Worm (Caenorhabditis elegans) whole organism, young adult: ENCODE measurements around the gene pigk-1.

Experiments
- B0019.2 ChIP-seq: fragments of 200-800 bp; sonication (Bioruptor generic); conservative IDR thresholded peaks from 2 replicates; pipeline ENCODE4 v1.3.6; 2022; ENCODE audit warnings: missing genetic modification reagents, missing genetic modification characterization, missing compliant biosample characterization
- B0035.1 ChIP-seq: sonication (generic microtip); optimal IDR thresholded peaks from 2 replicates; lab custom pipeline; 2016; ENCODE audit warnings: missing genetic modification characterization, mild to moderate bottlenecking, missing compliant biosample characterization, missing genotype, missing genetic modification reagents
- B0336.3 ChIP-seq: fragments of 200-800 bp; sonication (Bioruptor generic); IDR thresholded peaks from 2 replicates; pipeline ENCODE4 v1.3.6; 2022; ENCODE audit warnings: missing genetic modification characterization, missing compliant biosample characterization
- D2030.7 ChIP-seq: fragments of 200-800 bp; sonication (Bioruptor generic); IDR thresholded peaks from 2 replicates; pipeline ENCODE4 v1.3.6; 2022; ENCODE audit warnings: missing genetic modification reagents, missing genetic modification characterization, missing compliant biosample characterization
- F10E7.11 ChIP-seq: sonication (generic microtip); optimal IDR thresholded peaks from 2 replicates; lab custom pipeline; 2017; ENCODE audit warnings: mild to moderate bottlenecking, missing genetic modification characterization, moderate library complexity, missing compliant biosample characterization
- F23B12.7 ChIP-seq: sonication (generic microtip); optimal IDR thresholded peaks from 2 replicates; lab custom pipeline; 2017; ENCODE audit warnings: missing genetic modification characterization, mild to moderate bottlenecking, missing compliant biosample characterization, antibody characterized with exemption, moderate library complexity; ENCODE audit not compliant: insufficient read depth
- F39B2.1 ChIP-seq: fragments of 200-800 bp; sonication (Bioruptor generic); IDR thresholded peaks from 2 replicates; pipeline ENCODE4 v1.3.6; 2022; ENCODE audit warnings: missing genetic modification reagents, missing genetic modification characterization, missing compliant biosample characterization
- F55B11.4 ChIP-seq: sonication (generic microtip); optimal IDR thresholded peaks from 2 replicates; lab custom pipeline; 2016; ENCODE audit warnings: missing compliant biosample characterization, missing genetic modification characterization, borderline replicate concordance; ENCODE audit not compliant: insufficient read depth
- F57C9.4 ChIP-seq: sonication (generic microtip); optimal IDR thresholded peaks from 2 replicates; lab custom pipeline; 2017; ENCODE audit warnings: mild to moderate bottlenecking, missing genetic modification characterization, missing compliant biosample characterization
- T07F8.4 ChIP-seq: sonication (generic microtip); optimal IDR thresholded peaks from 2 replicates; lab custom pipeline; 2016; ENCODE audit warnings: mild to moderate bottlenecking, missing genetic modification characterization, moderate library complexity, missing compliant biosample characterization
- T26A5.8 ChIP-seq: sonication (generic microtip); optimal IDR thresholded peaks from 2 replicates; lab custom pipeline; 2016; ENCODE audit warnings: missing genetic modification characterization, missing compliant biosample characterization
- Y95B8A.8 ChIP-seq: fragments of 200-800 bp; sonication (Bioruptor generic); IDR thresholded peaks from 2 replicates; pipeline ENCODE4 v1.3.6; 2022; ENCODE audit warnings: missing genetic modification reagents, missing genetic modification characterization, missing compliant biosample characterization
- bed-1 ChIP-seq: fragments of 200-800 bp; sonication (Bioruptor generic); IDR thresholded peaks from 2 replicates; pipeline ENCODE4 v1.3.6; 2022; ENCODE audit warnings: missing genetic modification reagents, missing genetic modification characterization, missing compliant biosample characterization
- bed-2 ChIP-seq: fragments of 200-800 bp; sonication (Bioruptor generic); IDR thresholded peaks from 2 replicates; pipeline ENCODE4 v1.3.6; 2022; ENCODE audit warnings: missing genetic modification reagents, missing genetic modification characterization, missing compliant biosample characterization
- cebp-1 ChIP-seq, 2 experiments: fragments of 200-800 bp in 1 of 2; sonication (Bioruptor generic) in 1 of 2; sonication (generic microtip) in 1 of 2; IDR thresholded peaks in 1 of 2; optimal IDR thresholded peaks in 1 of 2; 2 replicates each; pipeline versions ENCODE4 v1.3.6 to Lab custom; 2017 to 2022; ENCODE audit warnings: missing compliant biosample characterization in 2 of 2, missing genetic modification characterization in 2 of 2, mild to moderate bottlenecking in 1 of 2, missing genetic modification reagents in 1 of 2, moderate library complexity in 1 of 2
- ceh-58 ChIP-seq: fragments of 200-800 bp; sonication (Bioruptor generic); IDR thresholded peaks from 2 replicates; pipeline ENCODE4 v1.3.6; 2022; ENCODE audit warnings: missing genetic modification characterization, missing compliant biosample characterization
- ceh-79 ChIP-seq: sonication (generic microtip); optimal IDR thresholded peaks from 2 replicates; lab custom pipeline; 2017; ENCODE audit warnings: mild to moderate bottlenecking, missing genetic modification characterization, missing compliant biosample characterization
- ceh-91 ChIP-seq: fragments of 200-800 bp; sonication (Bioruptor generic); IDR thresholded peaks from 2 replicates; pipeline ENCODE4 v1.3.6; 2022; ENCODE audit warnings: missing genetic modification reagents, missing genetic modification characterization, missing compliant biosample characterization
- die-1 ChIP-seq: sonication (generic microtip); optimal IDR thresholded peaks from 2 replicates; lab custom pipeline; 2016; ENCODE audit warnings: missing genotype, mild to moderate bottlenecking, missing genetic modification characterization, missing compliant biosample characterization
- dox-1 ChIP-seq: fragments of 200-800 bp; sonication (Bioruptor generic); IDR thresholded peaks from 2 replicates; pipeline ENCODE4 v1.3.6; 2022; ENCODE audit warnings: missing genetic modification reagents, missing genetic modification characterization, missing compliant biosample characterization
- dpff-1 ChIP-seq: sonication (generic microtip); optimal IDR thresholded peaks from 2 replicates; lab custom pipeline; 2017; ENCODE audit warnings: mild to moderate bottlenecking, missing genetic modification characterization, missing compliant biosample characterization
- ets-4 ChIP-seq: fragments of 200-800 bp; sonication (Bioruptor generic); optimal IDR thresholded peaks from 2 replicates; lab custom pipeline; 2018; ENCODE audit warnings: mild to moderate bottlenecking, missing genetic modification characterization, missing compliant biosample characterization
- fkh-3 ChIP-seq: sonication (generic microtip); optimal IDR thresholded peaks from 2 replicates; lab custom pipeline; 2016; ENCODE audit warnings: mild to moderate bottlenecking, missing genetic modification characterization, missing compliant biosample characterization
- hlh-12 ChIP-seq: sonication (generic microtip); optimal IDR thresholded peaks from 2 replicates; lab custom pipeline; 2016; ENCODE audit warnings: missing genetic modification characterization, missing compliant biosample characterization
- hrde-1 ChIP-seq: sonication (generic microtip); optimal IDR thresholded peaks from 2 replicates; lab custom pipeline; 2016; ENCODE audit warnings: missing genetic modification characterization, mild to moderate bottlenecking, missing compliant biosample characterization, moderate library complexity, missing genotype, missing genetic modification reagents, borderline replicate concordance
- hsf-1 ChIP-seq: fragments of 200-800 bp; sonication (Bioruptor generic); IDR thresholded peaks from 2 replicates; pipeline ENCODE4 v1.3.6; 2022; ENCODE audit warnings: missing genetic modification reagents, missing genetic modification characterization, missing compliant biosample characterization
- let-607 ChIP-seq, 2 experiments: fragments of 200-800 bp in 1 of 2; sonication (Bioruptor generic) in 1 of 2; sonication (generic microtip) in 1 of 2; optimal IDR thresholded peaks; 2 replicates each; lab custom pipeline; 2016 to 2018; ENCODE audit warnings: mild to moderate bottlenecking in 2 of 2, missing compliant biosample characterization in 2 of 2, missing genetic modification characterization in 2 of 2, moderate library complexity in 2 of 2, missing genotype in 1 of 2
- lin-26 ChIP-seq: fragments of 200-800 bp; sonication (Bioruptor generic); IDR thresholded peaks from 2 replicates; pipeline ENCODE4 v1.3.6; 2022; ENCODE audit warnings: missing genetic modification reagents, missing genetic modification characterization, missing compliant biosample characterization
- lin-40 ChIP-seq: sonication (generic microtip); optimal IDR thresholded peaks from 2 replicates; lab custom pipeline; 2016; ENCODE audit warnings: missing genetic modification characterization, mild to moderate bottlenecking, missing compliant biosample characterization, missing genotype, missing genetic modification reagents
- lir-1 ChIP-seq: fragments of 200-800 bp; sonication (Bioruptor generic); conservative IDR thresholded peaks from 2 replicates; pipeline ENCODE4 v1.3.6; 2022; ENCODE audit warnings: missing genetic modification reagents, missing genetic modification characterization, missing compliant biosample characterization
- lsy-27 ChIP-seq: sonication (generic microtip); optimal IDR thresholded peaks from 2 replicates; lab custom pipeline; 2017; ENCODE audit warnings: missing genetic modification characterization, mild to moderate bottlenecking, missing compliant biosample characterization, antibody characterized with exemption, missing genotype, borderline replicate concordance; ENCODE audit not compliant: insufficient read depth
- mcd-1 ChIP-seq: fragments of 200-800 bp; sonication (Bioruptor generic); IDR thresholded peaks from 2 replicates; pipeline ENCODE4 v1.3.6; 2022; ENCODE audit warnings: missing genetic modification reagents, missing genetic modification characterization, missing compliant biosample characterization
- mel-28 ChIP-seq: sonication (generic microtip); optimal IDR thresholded peaks from 2 replicates; lab custom pipeline; 2016; ENCODE audit warnings: borderline replicate concordance, mild to moderate bottlenecking, missing genetic modification characterization, missing compliant biosample characterization
- nfya-1 ChIP-seq: sonication (generic microtip); optimal IDR thresholded peaks from 2 replicates; lab custom pipeline; 2017; ENCODE audit warnings: antibody characterized with exemption, missing compliant biosample characterization, missing genetic modification characterization, borderline replicate concordance; ENCODE audit not compliant: insufficient read depth
- nfyb-1 ChIP-seq: fragments of 200-800 bp; sonication (Bioruptor generic); IDR thresholded peaks from 2 replicates; pipeline ENCODE4 v1.3.6; 2022; ENCODE audit warnings: missing genetic modification reagents, missing genetic modification characterization, missing compliant biosample characterization
- nhr-120 ChIP-seq: fragments of 200-800 bp; sonication (Bioruptor generic); IDR thresholded peaks from 2 replicates; pipeline ENCODE4 v1.3.6; 2022; ENCODE audit warnings: missing genetic modification characterization, missing compliant biosample characterization
- nhr-90 ChIP-seq: sonication (generic microtip); optimal IDR thresholded peaks from 2 replicates; lab custom pipeline; 2016; ENCODE audit warnings: missing genotype, mild to moderate bottlenecking, missing genetic modification characterization, missing compliant biosample characterization
- pbrm-1 ChIP-seq: fragments of 200-800 bp; sonication (Bioruptor generic); IDR thresholded peaks from 2 replicates; pipeline ENCODE4 v1.3.6; 2022; ENCODE audit warnings: missing genetic modification reagents, missing genetic modification characterization, missing compliant biosample characterization
- repo-1 ChIP-seq: sonication (generic microtip); optimal IDR thresholded peaks from 2 replicates; lab custom pipeline; 2017; ENCODE audit warnings: mild to moderate bottlenecking, missing genetic modification characterization, missing compliant biosample characterization
- snpc-1.3 ChIP-seq: sonication (generic microtip); optimal IDR thresholded peaks from 2 replicates; lab custom pipeline; 2017; ENCODE audit warnings: missing genetic modification characterization, mild to moderate bottlenecking, missing compliant biosample characterization, antibody characterized with exemption, moderate library complexity, missing genotype, missing genetic modification reagents; ENCODE audit not compliant: insufficient read depth
- tbp1 ChIP-seq: fragments of 200-800 bp; sonication (Bioruptor generic); optimal IDR thresholded peaks from 2 replicates; lab custom pipeline; 2018; ENCODE audit warnings: mild to moderate bottlenecking, missing genetic modification characterization, missing compliant biosample characterization
- unc-130 ChIP-seq: sonication (generic microtip); optimal IDR thresholded peaks from 2 replicates; lab custom pipeline; 2016; ENCODE audit warnings: missing genetic modification reagents, missing genetic modification characterization, missing compliant biosample characterization
- unc-62 ChIP-seq: fragments of 150-350 bp; optimal IDR thresholded peaks from 2 replicates; lab custom pipeline; 2014; ENCODE audit warnings: missing biosample characterization, missing genetic modification reagents, missing genetic modification characterization
- zim-3 ChIP-seq: sonication (generic microtip); optimal IDR thresholded peaks from 2 replicates; lab custom pipeline; 2017; ENCODE audit warnings: mild to moderate bottlenecking, missing genetic modification characterization, moderate library complexity, missing compliant biosample characterization
- ztf-18 ChIP-seq: sonication (generic microtip); optimal IDR thresholded peaks from 2 replicates; lab custom pipeline; 2016; ENCODE audit warnings: missing genotype, mild to moderate bottlenecking, missing genetic modification characterization, missing compliant biosample characterization

Gene pigk-1

DNA sequence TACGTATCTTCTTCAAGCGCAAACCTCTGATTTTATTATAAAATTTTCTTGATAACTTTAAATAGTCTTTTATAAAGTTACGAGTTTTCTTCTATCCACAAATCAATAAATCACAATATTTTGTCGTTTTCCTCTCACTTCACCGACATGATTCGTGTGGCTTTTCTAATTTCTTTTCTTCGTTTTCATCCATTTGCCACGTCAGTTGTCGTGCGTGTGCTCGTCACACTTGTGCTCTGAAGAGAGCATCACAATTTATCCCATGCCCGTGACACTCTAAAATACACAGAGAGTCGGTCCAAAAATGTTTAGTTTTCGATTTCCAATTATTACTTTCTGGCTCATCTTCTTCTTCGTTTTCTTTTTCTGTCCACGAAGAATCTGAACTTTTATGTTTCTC, 2.1 kb upstream of the pigk-1 start:
- TF ChIP-seq lin-40 (tag; lab: Kevin White, UChicago) (no peak), ets-4 (GFP tag; lab: Kevin White, UChicago) (no peak), repo-1 (no peak), lin-26 (no peak), zim-3 (tag; lab: Kevin White, UChicago) (no peak), hsf-1 (GFP tag; lab: Robert Waterston, UW) (no peak), dox-1 (GFP tag; lab: Robert Waterston, UW) (no peak), T26A5.8 (tag; lab: Kevin White, UChicago) (no peak), unc-130 (GFP tag; lab: Kevin White, UChicago) (no peak), fkh-3 (tag; lab: Kevin White, UChicago) (no peak)

DNA sequence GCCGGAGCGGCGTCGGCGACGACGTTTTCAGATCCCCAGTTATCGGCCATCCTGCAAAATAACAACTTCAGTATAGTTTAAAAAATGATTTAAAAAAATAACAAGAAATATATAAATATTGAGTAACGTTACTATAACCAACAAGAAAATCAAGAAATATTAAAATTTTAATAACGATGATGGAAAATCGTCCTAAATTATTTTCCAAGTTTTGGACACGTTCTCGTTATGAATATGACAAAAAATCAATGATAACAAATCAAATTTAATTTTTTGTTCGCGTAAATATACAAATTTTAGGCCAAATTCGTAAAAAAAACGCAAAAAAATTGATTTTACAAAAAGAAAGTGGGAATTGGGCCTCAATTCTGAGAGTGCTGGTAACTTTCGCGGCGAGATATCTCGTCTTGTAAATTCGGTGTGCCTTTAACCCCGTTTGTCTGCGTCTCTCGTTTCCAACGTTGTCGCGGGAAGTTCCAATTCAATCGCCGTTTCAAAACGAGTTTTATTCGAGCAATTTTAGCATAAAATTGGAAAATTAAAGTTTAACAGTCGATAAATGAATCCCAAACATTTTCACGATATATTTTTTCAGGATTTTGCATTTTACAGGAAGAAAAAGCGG, 1.3 kb upstream of the pigk-1 start, which contains the start of gene rps-5:
Gene rps-5 (minus strand): TSS at position 51 of the 625 bp plus-strand sequence.
- TF ChIP-seq nfya-1 (tag; lab: Kevin White, UChicago) (no peak), ztf-18 (tag; lab: Kevin White, UChicago) (no peak), lir-1 (GFP tag; lab: Robert Waterston, UW) (no peak), F10E7.11 (tag; lab: Kevin White, UChicago) (no peak), mcd-1 (GFP tag; lab: Robert Waterston, UW) (peak; percentile 54), unc-62 (GFP tag; lab: Kevin White, UChicago) (no peak), lin-40 (tag; lab: Kevin White, UChicago) (no peak), dox-1 (GFP tag; lab: Robert Waterston, UW) (no peak), mel-28 (no peak), T07F8.4 (tag; lab: Kevin White, UChicago) (no peak), snpc-1.3 (tag; lab: Kevin White, UChicago) (peak; percentile 33), B0035.1 (tag; lab: Kevin White, UChicago) (no peak), hrde-1 (tag; lab: Kevin White, UChicago) (no peak), hlh-12 (tag; lab: Kevin White, UChicago) (no peak), ceh-79 (tag; lab: Kevin White, UChicago) (no peak), bed-1 (GFP tag; lab: Robert Waterston, UW) (no peak), let-607 (tag; optimal IDR thresholded peaks at IDR 0.05; lab: Kevin White, UChicago) (peak in 1 of 2 experiments; percentile 32), Y95B8A.8 (no peak), die-1 (tag; lab: Kevin White, UChicago) (no peak), bed-2 (no peak), F23B12.7 (peak; percentile 13), D2030.7 (peak; percentile 52; the same call in 1 of the 2 replicates), F55B11.4 (tag; lab: Kevin White, UChicago) (no peak), ets-4 (GFP tag; lab: Kevin White, UChicago) (no peak), cebp-1 (GFP tag; IDR thresholded peaks at IDR 0.05; lab: Robert Waterston, UW) (no peak), cebp-1 (tag; optimal IDR thresholded peaks at IDR 0.05; lab: Kevin White, UChicago) (peak; percentile 19), pbrm-1 (GFP tag; lab: Robert Waterston, UW) (0 out of 2 replicates have a peak, but pooled peaks have one; percentile 11), lsy-27 (no peak), dpff-1 (tag; lab: Kevin White, UChicago) (no peak), B0336.3 (GFP tag; lab: Robert Waterston, UW) (no peak), tbp1 (GFP tag; lab: Kevin White, UChicago) (peak; percentile 34), nfyb-1 (GFP tag; lab: Robert Waterston, UW) (no peak), ceh-91 (GFP tag; lab: Robert Waterston, UW) (no peak), B0019.2 (GFP tag; lab: Robert Waterston, UW) (no peak), F57C9.4 (tag; lab: Kevin White, UChicago) (no peak), F39B2.1 (GFP tag; lab: Robert Waterston, UW) (no peak), ceh-58 (no peak), nhr-90 (no peak), nhr-120 (GFP tag; lab: Robert Waterston, UW) (no peak)
